Worm (Caenorhabditis elegans) whole organism, mixed stage, embryonic: ENCODE results near the gene F58H1.2.

Experiments
- ceh-43 ChIP-seq: fragments of 200-800 bp; sonication (Bioruptor generic); optimal IDR thresholded peaks from 2 replicates; lab custom pipeline; 2018; ENCODE audit warnings: mild to moderate bottlenecking, missing genetic modification characterization, moderate library complexity, missing compliant biosample characterization
- ham-2 ChIP-seq: fragments of 200-800 bp; sonication (Bioruptor generic); optimal IDR thresholded peaks from 2 replicates; lab custom pipeline; 2018; ENCODE audit warnings: mild to moderate bottlenecking, missing genetic modification characterization, missing compliant biosample characterization
- nhr-12 ChIP-seq: fragments of 150-350 bp; optimal IDR thresholded peaks from 2 replicates; lab custom pipeline; 2014; ENCODE audit warnings: missing biosample characterization, missing genetic modification characterization
- nhr-237 ChIP-seq: fragments of 150-350 bp; optimal IDR thresholded peaks from 2 replicates; lab custom pipeline; 2014; ENCODE audit warnings: missing biosample characterization, missing genetic modification characterization
- nhr-28 ChIP-seq: fragments of 150-350 bp; optimal IDR thresholded peaks from 2 replicates; lab custom pipeline; 2014; ENCODE audit warnings: missing biosample characterization, missing genetic modification characterization
- pha-4 ChIP-seq: fragments of 150-350 bp; optimal IDR thresholded peaks from 2 replicates; lab custom pipeline; 2018; ENCODE audit warnings: missing biosample characterization, missing genetic modification reagents, missing genetic modification characterization
- snpc-4 ChIP-seq: fragments of 150-350 bp; optimal IDR thresholded peaks from 2 replicates; lab custom pipeline; 2014; ENCODE audit warnings: missing biosample characterization, missing genetic modification characterization
- ztf-11 ChIP-seq: fragments of 150-350 bp; optimal IDR thresholded peaks from 2 replicates; lab custom pipeline; 2014; ENCODE audit warnings: missing biosample characterization, missing genetic modification characterization

DNA sequence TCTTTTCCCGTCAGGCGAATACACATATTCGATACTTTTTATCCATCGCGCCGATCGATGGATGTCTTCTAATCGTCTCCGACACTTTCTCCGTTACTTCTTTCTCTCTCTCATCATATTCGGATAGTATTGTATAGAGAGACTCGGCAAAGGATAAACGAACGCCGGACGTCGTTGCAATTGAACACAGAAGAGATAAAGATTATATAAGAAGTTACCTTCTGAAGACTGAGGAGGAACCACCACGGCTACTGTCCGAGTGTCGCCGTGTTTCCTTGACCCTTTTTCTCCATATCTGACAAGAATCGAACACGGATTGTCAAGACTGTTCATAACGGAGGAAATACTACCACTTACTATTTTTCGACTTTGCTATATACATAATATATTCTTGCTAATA is 29.7 kb upstream of the F58H1.2 start, which contains the start of gene sma-1:
- TF ChIP-seq nhr-237 (tag; lab: Kevin White, UChicago) (no peak), nhr-28 (tag; lab: Kevin White, UChicago) (no peak), pha-4 (tag; lab: Kevin White, UChicago) (no peak), snpc-4 (no peak), ceh-43 (no peak), nhr-12 (tag; lab: Kevin White, UChicago) (no peak), ztf-11 (tag; lab: Kevin White, UChicago) (no peak), ham-2 (no peak)
